ENCODE assay signal across 3 fruit fly cellular contexts in the genomic region with DNA sequence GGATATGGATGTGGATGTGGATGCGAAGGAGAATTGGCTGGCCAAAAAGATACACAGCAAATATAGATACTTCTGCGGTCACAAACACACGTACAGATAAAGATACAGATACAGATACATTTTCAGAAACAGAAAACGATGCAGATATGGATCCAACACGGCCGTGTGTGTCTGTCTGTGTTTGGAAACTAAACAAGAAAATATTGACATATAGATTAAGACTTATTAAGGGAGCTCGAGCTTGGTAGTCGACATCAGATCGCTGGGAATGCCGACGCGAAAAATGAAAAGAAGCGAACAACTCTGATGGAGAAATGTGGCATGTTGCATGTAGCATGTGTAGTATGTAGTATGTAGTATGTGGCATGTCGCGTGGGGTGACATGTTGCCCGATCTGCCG.
A peak's percentile ranks its signal among the peaks of the same experiment; 100 is the strongest.
TF ChIP-seq lines count a peak whose summit lies in the region.

No protein-coding gene starts in this region.

- TF ChIP-seq CTCF in whole organism, embryonic (GFP tag; optimal IDR thresholded peaks at IDR 0.05; lab: Kevin White, UChicago) = no peak

TF ChIP-seq in whole organism, embryonic, 481 proteins besides CTCF, POLR2A, EP300 and RAD21 (continues in another document):
- TF ChIP-seq so (GFP tag; IDR thresholded peaks at IDR 0.05; lab: Robert Waterston, UW) (no peak), lmd (GFP tag; IDR thresholded peaks at IDR 0.05; lab: Robert Waterston, UW) (no peak), CG6765 (GFP tag; optimal IDR thresholded peaks at IDR 0.05; lab: Kevin White, UChicago) (no peak), tio (GFP tag; optimal IDR thresholded peaks at IDR 0.05; lab: Kevin White, UChicago) (no peak), Usf (GFP tag; optimal IDR thresholded peaks at IDR 0.05; lab: Kevin White, UChicago) (no peak), pan (optimal IDR thresholded peaks at IDR 0.05; lab: Kevin White, UChicago) (no peak), pan (GFP tag; optimal IDR thresholded peaks at IDR 0.05 in 1 of 2, IDR thresholded peaks at IDR 0.05 in 1 of 2) (no peak), Dek (tag; optimal IDR thresholded peaks at IDR 0.05; lab: Kevin White, UChicago) (no peak), NFAT (GFP tag; IDR thresholded peaks at IDR 0.05; lab: Robert Waterston, UW) (no peak), CG9437 (GFP tag; optimal IDR thresholded peaks at IDR 0.05; lab: Kevin White, UChicago) (no peak), CG10959 (GFP tag; IDR thresholded peaks at IDR 0.05; lab: Robert Waterston, UW) (no peak), sqz (GFP tag; optimal IDR thresholded peaks at IDR 0.05; lab: Kevin White, UChicago) (peak; percentile 33), CG10543 (GFP tag; optimal IDR thresholded peaks at IDR 0.05; lab: Kevin White, UChicago) (no peak), Hr3 (GFP tag; optimal IDR thresholded peaks at IDR 0.05; lab: Kevin White, UChicago) (no peak), nau (GFP tag; optimal IDR thresholded peaks at IDR 0.05; lab: Kevin White, UChicago) (peak; percentile 23), CG9609 (GFP tag; optimal IDR thresholded peaks at IDR 0.05; lab: Kevin White, UChicago) (no peak), CG18599 (GFP tag; optimal IDR thresholded peaks at IDR 0.05; lab: Kevin White, UChicago) (peak; percentile 47), bcd (GFP tag; optimal IDR thresholded peaks at IDR 0.05; lab: Kevin White, UChicago) (peak; percentile 24), CG31441 (GFP tag; IDR thresholded peaks at IDR 0.05; lab: Robert Waterston, UW) (peak; percentile 28; the same call in 1 of the 2 replicates), CG30403 (GFP tag; optimal IDR thresholded peaks at IDR 0.05; lab: Kevin White, UChicago) (no peak), Fer2 (tag; optimal IDR thresholded peaks at IDR 0.05; lab: Kevin White, UChicago) (no peak), mirr (GFP tag; optimal IDR thresholded peaks at IDR 0.05; lab: Kevin White, UChicago) (no peak), TFAM (GFP tag; optimal IDR thresholded peaks at IDR 0.05; lab: Kevin White, UChicago) (no peak), Asciz (GFP tag; optimal IDR thresholded peaks at IDR 0.05; lab: Kevin White, UChicago) (peak; percentile 36), ind (GFP tag; optimal IDR thresholded peaks at IDR 0.05; lab: Kevin White, UChicago) (no peak), HLHmδ (GFP tag; optimal IDR thresholded peaks at IDR 0.05; lab: Kevin White, UChicago) (no peak), sima (GFP tag; optimal IDR thresholded peaks at IDR 0.05; lab: Kevin White, UChicago) (no peak), Awh (GFP tag; IDR thresholded peaks at IDR 0.05; lab: Robert Waterston, UW) (no peak), phol (tag; optimal IDR thresholded peaks at IDR 0.05; lab: Kevin White, UChicago) (no peak), zf30C (GFP tag; optimal IDR thresholded peaks at IDR 0.05; lab: Kevin White, UChicago) (no peak)

TF ChIP-seq in whole organism, prepupa, 60 proteins besides CTCF, POLR2A, EP300 and RAD21:
- TF ChIP-seq CG16779 (tag; optimal IDR thresholded peaks at IDR 0.05; lab: Kevin White, UChicago) (no peak), Ets96B (tag; optimal IDR thresholded peaks at IDR 0.05; lab: Kevin White, UChicago) (no peak), Eip75B (GFP tag; optimal IDR thresholded peaks at IDR 0.05; lab: Kevin White, UChicago) (no peak), CG3919 (GFP tag; optimal IDR thresholded peaks at IDR 0.05; lab: Kevin White, UChicago) (no peak), CG32006 (GFP tag; optimal IDR thresholded peaks at IDR 0.05; lab: Kevin White, UChicago) (no peak), Eip78C (GFP tag; lab: Kevin White, UChicago) (peak; percentile 43), CG8632 (GFP tag; optimal IDR thresholded peaks at IDR 0.05; lab: Kevin White, UChicago) (no peak), Hr38 (GFP tag; optimal IDR thresholded peaks at IDR 0.05; lab: Kevin White, UChicago) (no peak), Met (GFP tag; optimal IDR thresholded peaks at IDR 0.05; lab: Kevin White, UChicago) (no peak), topi (GFP tag; optimal IDR thresholded peaks at IDR 0.05; lab: Kevin White, UChicago) (no peak), CG8319 (GFP tag; optimal IDR thresholded peaks at IDR 0.05; lab: Kevin White, UChicago) (no peak), fkh (GFP tag; optimal IDR thresholded peaks at IDR 0.05; lab: Kevin White, UChicago) (peak; percentile 85), CG9139 (GFP tag; optimal IDR thresholded peaks at IDR 0.05; lab: Kevin White, UChicago) (no peak), CG6163 (GFP tag; IDR thresholded peaks at IDR 0.05; lab: Robert Waterston, UW) (0 out of 3 replicates have a peak, but pooled peaks have one; percentile 35), net (GFP tag; optimal IDR thresholded peaks at IDR 0.05; lab: Kevin White, UChicago) (no peak), ss (GFP tag; optimal IDR thresholded peaks at IDR 0.05; lab: Kevin White, UChicago) (peak in 1 of 2 experiments; percentile 26)

TF ChIP-seq in whole organism, pupa, 21 proteins besides CTCF, POLR2A, EP300 and RAD21:
- TF ChIP-seq Pif1B (GFP tag; optimal IDR thresholded peaks at IDR 0.05; lab: Kevin White, UChicago) (no peak), CG14655 (GFP tag; optimal IDR thresholded peaks at IDR 0.05; lab: Kevin White, UChicago) (no peak), CG32121 (GFP tag; IDR thresholded peaks at IDR 0.05; lab: Robert Waterston, UW) (no peak), Pif1A (GFP tag; optimal IDR thresholded peaks at IDR 0.05; lab: Kevin White, UChicago) (no peak), CG34367 (tag; optimal IDR thresholded peaks at IDR 0.05; lab: Kevin White, UChicago) (peak; percentile 3), CG12605 (GFP tag; IDR thresholded peaks at IDR 0.05; lab: Robert Waterston, UW) (no peak), EcR (GFP tag; optimal IDR thresholded peaks at IDR 0.05; lab: Kevin White, UChicago) (no peak), CG13204 (GFP tag; optimal IDR thresholded peaks at IDR 0.05; lab: Kevin White, UChicago) (no peak), CG17806 (tag; optimal IDR thresholded peaks at IDR 0.05; lab: Kevin White, UChicago) (no peak)
TF ChIP-seq in whole organism, pupa: peak in this region for 1.
